Worm (Caenorhabditis elegans): ENCODE results near the gene F32D8.7.

The F32D8.7 gene

ce11 chrV:10923229-10923628 is 25.0 kb downstream of the F32D8.7 start, which contains the start of gene F58B4.7:
TSS of gene F58B4.7 (minus strand) at chrV:10923329.
- no peak for TF ChIP-seq dao-5 (tag; optimal IDR thresholded peaks at IDR 0.05)
- no peak for TF ChIP-seq him-1 (tag; optimal IDR thresholded peaks at IDR 0.05)
- no peak for TF ChIP-seq W03F9.2 (tag; optimal IDR thresholded peaks at IDR 0.05)

DNA sequence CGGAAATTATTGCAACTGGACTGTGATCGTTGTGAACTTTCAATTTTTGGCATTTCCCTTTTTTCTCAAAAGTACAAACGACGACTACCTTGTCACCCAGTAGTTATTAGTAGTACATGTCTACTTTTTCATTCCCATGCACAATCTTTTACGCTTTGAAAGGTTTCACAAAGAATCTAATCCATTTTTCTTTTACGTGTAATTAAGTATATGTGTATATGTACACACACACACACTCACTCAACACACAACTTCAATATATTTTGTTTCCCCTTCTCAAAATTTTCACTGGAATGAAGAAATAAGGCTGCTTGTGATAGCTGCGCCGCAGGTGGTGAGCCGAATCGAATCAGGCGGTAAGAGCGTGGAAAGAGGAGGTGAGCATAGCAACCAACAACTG is 26.5 kb downstream of the F32D8.7 start, which contains the start of gene F58B4.6:
Gene F58B4.6, plus strand, starts transcription at position 301 of the 400 bp plus-strand sequence.
- TF ChIP-seq W03F9.2 (tag; optimal IDR thresholded peaks at IDR 0.05) (no peak), him-1 (tag; optimal IDR thresholded peaks at IDR 0.05) (no peak), dao-5 (tag; optimal IDR thresholded peaks at IDR 0.05) (no peak)

- TF ChIP-seq W03F9.2 (tag; optimal IDR thresholded peaks at IDR 0.05) (no peak), him-1 (tag; optimal IDR thresholded peaks at IDR 0.05) (no peak), dao-5 (tag; optimal IDR thresholded peaks at IDR 0.05) (no peak)
These were observed 27.4 kb downstream of the F32D8.7 start for ce11 chrV:10925658-10926057.

DNA sequence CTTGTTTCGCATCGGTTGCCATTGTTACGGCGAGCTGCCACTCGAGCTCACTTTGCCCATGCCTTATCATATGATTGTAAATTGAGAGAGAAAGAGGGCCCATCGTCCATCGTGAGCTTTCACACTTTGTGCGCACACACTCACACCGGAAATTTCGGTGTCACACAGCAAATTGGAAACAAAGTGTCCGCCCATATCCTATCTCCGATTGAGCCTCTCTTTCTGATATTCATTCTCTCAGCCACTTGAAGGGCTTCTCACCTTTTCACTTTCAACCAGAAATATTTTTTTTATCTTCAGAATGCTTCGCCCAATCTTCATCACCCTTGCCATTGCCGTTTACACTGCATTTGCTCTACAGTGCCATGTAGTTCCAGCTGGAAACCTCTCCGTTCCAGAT is 31.3 kb downstream of the F32D8.7 start, which contains the start of gene F58B4.3:
Gene F58B4.3, plus strand, starts transcription at position 301 of the 400 bp plus-strand sequence.
- no peak for TF ChIP-seq him-1 (tag; optimal IDR thresholded peaks at IDR 0.05)
- TF ChIP-seq dao-5 (tag; optimal IDR thresholded peaks at IDR 0.05): no peak
- TF ChIP-seq W03F9.2 (tag; optimal IDR thresholded peaks at IDR 0.05): no peak

ce11 chrV:10931189-10931588 is 33.0 kb downstream of the F32D8.7 start, which contains the start of gene scvp-1:
TSS of gene scvp-1 (minus strand) at chrV:10931289.
- TF ChIP-seq dao-5 (tag; optimal IDR thresholded peaks at IDR 0.05) (no peak), him-1 (tag; optimal IDR thresholded peaks at IDR 0.05) (no peak), W03F9.2 (tag; optimal IDR thresholded peaks at IDR 0.05) (no peak)

ce11 chrV:10932411-10932810 is 34.2 kb downstream of the F32D8.7 start, which contains the start of gene F58B4.5:
TSS of gene F58B4.5 (plus strand) at chrV:10932693.
- peak; percentile 21 for TF ChIP-seq W03F9.2 (tag; optimal IDR thresholded peaks at IDR 0.05)
- no peak for TF ChIP-seq dao-5 (tag; optimal IDR thresholded peaks at IDR 0.05)

ce11 chrV:10936681-10937080 is 38.4 kb downstream of the F32D8.7 start, which contains the start of gene F17C11.12:
TSS of gene F17C11.12 (minus strand) at chrV:10936920.
- TF ChIP-seq him-1 (tag; optimal IDR thresholded peaks at IDR 0.05) (no peak), dao-5 (tag; optimal IDR thresholded peaks at IDR 0.05) (no peak), W03F9.2 (tag; optimal IDR thresholded peaks at IDR 0.05) (no peak)

ce11 chrV:10937294-10937693 is 39.1 kb downstream of the F32D8.7 start:
- TF ChIP-seq W03F9.2 (tag; optimal IDR thresholded peaks at IDR 0.05): peak; percentile 10
- TF ChIP-seq him-1 (tag; optimal IDR thresholded peaks at IDR 0.05): no peak

DNA sequence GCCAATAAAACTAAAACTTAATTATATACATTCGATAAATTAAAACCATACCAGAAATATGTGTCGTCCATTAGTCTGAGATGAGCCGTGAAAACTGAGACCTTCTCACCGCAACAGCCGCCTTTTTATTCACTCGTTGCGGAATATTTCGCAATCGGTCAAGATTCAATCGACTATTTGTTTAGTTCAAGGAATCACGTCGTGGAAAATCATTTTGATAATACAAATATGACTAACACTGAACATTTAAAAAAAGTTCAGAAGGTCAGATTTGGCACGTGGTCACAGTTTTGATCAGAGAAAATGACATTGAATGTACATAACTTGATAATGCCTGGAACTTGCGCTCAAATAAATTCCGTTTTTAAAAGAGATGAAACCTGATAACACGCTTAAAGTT is 40.5 kb downstream of the F32D8.7 start, which contains the start of gene F17C11.11:
Gene F17C11.11, minus strand, starts transcription at position 79 of the 400 bp plus-strand sequence.
- TF ChIP-seq him-1 (tag; optimal IDR thresholded peaks at IDR 0.05) (no peak), W03F9.2 (tag; optimal IDR thresholded peaks at IDR 0.05) (no peak), dao-5 (tag; optimal IDR thresholded peaks at IDR 0.05) (no peak)

DNA sequence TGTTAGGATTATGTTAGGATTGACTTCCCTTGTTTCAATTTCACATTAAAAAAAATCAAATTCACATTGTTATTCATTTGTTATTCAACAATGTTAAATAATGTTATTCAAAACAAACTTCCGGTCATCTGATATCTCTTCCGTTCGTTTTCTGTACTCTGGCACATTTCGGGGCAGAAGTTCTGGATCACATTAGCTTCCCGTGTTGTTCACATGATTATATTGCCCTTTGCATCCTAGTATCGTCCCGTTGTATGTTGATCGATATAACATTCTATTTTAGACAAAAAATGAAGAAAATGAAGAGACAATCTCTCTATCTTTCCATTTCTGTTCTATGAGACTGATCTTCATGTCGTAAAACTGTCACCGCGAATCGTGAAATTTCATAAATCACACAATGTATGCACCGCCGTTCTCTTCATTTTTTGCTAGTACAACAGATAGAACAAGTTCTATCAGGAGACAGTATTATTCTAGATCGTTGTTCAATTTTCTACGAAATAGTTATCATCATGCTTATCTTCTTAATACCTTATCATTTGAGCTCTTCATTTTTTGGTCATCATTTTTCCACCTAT is 41.8 kb downstream of the F32D8.7 start:
- TF ChIP-seq W03F9.2 (tag; optimal IDR thresholded peaks at IDR 0.05) (no peak), dao-5 (tag; optimal IDR thresholded peaks at IDR 0.05) (no peak), him-1 (tag; optimal IDR thresholded peaks at IDR 0.05) (no peak)

DNA sequence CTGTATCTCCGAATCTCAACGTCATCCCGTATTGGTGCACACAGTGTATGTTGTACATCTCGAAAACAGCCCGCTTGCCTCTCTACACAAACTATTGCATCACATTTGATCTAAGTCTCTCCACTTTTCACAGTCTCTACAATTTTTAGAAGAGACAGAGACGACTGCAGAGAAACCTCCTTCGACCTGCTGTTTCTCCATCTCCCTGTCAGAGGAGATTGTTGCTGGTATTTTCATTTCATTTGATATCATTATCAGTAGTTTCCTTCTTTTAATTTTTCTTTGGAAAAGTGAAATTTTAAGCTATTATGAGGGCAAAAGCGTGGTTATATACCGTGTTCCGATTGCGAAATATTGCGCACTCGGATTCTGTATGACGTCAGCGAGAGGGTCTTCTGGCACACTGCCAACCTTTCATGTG is 42.3 kb downstream of the F32D8.7 start:
- no peak for TF ChIP-seq him-1 (tag; optimal IDR thresholded peaks at IDR 0.05)
- TF ChIP-seq W03F9.2 (tag; optimal IDR thresholded peaks at IDR 0.05): peak; percentile 19

ce11 chrV:10941150-10941549 is 42.9 kb downstream of the F32D8.7 start, which contains the start of gene F17C11.26:
TSS of gene F17C11.26 (plus strand) at chrV:10941450.
- TF ChIP-seq dao-5 (tag; optimal IDR thresholded peaks at IDR 0.05): no peak
- no peak for TF ChIP-seq W03F9.2 (tag; optimal IDR thresholded peaks at IDR 0.05)
- TF ChIP-seq him-1 (tag; optimal IDR thresholded peaks at IDR 0.05): no peak

DNA sequence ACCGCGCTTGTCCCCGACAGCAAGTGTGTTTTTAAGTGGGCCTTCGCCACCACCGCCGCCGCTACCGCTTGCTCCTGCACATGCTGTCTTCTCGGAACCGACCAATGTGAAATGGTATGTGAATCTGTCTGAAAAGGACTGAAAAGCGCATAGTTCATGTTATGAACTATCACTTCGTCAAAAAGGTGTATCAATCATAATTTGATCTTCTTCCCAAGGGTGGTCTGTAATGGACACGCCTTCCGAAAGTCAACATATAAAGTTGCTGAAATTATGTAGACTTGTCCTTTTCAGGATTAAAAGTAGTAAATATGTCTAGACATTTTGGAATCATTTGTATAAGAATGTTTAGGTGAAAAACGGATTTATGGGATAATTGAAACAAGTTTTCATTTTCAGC is 43.9 kb downstream of the F32D8.7 start, which contains the start of gene zip-9:
Gene zip-9, plus strand, starts transcription at position 301 of the 400 bp plus-strand sequence.
- TF ChIP-seq him-1 (tag; optimal IDR thresholded peaks at IDR 0.05) (no peak), W03F9.2 (tag; optimal IDR thresholded peaks at IDR 0.05) (no peak), dao-5 (tag; optimal IDR thresholded peaks at IDR 0.05) (no peak)

DNA sequence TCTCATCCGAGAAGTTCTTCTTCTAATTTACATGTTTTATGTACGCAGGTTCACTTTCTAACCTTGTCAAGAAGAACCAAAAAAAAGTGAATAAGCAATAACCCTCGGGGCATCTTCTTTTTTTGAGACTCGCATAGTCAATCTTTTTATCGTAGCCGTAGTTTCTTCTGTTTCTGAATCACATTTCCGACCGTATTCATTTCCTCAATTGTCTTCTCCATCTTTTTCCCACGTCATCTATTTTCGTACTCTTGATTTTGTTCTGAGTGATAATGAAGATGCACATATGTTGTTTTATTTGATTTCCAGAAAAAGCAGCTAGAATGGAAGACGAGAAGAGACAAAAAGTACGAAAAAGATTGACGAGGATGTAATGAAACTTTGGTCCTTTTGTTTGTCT is 46.7 kb downstream of the F32D8.7 start:
- no peak for TF ChIP-seq dao-5 (tag; optimal IDR thresholded peaks at IDR 0.05)
- TF ChIP-seq W03F9.2 (tag; optimal IDR thresholded peaks at IDR 0.05): no peak
- TF ChIP-seq him-1 (tag; optimal IDR thresholded peaks at IDR 0.05): no peak

ce11 chrV:10947210-10947609 is 49.0 kb downstream of the F32D8.7 start:
- TF ChIP-seq dao-5 (tag; optimal IDR thresholded peaks at IDR 0.05) (no peak), him-1 (tag; optimal IDR thresholded peaks at IDR 0.05) (no peak), W03F9.2 (tag; optimal IDR thresholded peaks at IDR 0.05) (no peak)

All from whole organism, L4/young adult.